Fruit fly (Drosophila melanogaster) whole organism, embryonic: ENCODE data around the gene Plc21C.

Experiments used
- Awh ChIP-seq: fragments of 200-800 bp; sonication (Bioruptor generic); IDR thresholded peaks from 2 replicates; pipeline ENCODE4, ENCODE4 v1.3.6; 2022; ENCODE audit warnings: missing biosample characterization, missing genetic modification characterization
- C15 ChIP-seq: fragments of 200-800 bp; sonication (Bioruptor generic); IDR thresholded peaks from 3 replicates; pipeline ENCODE4 v1.3.6; 2022; ENCODE audit warnings: missing biosample characterization, missing genetic modification characterization
- CG10267 ChIP-seq: fragments of 200-800 bp; sonication (Bioruptor generic); optimal IDR thresholded peaks from 2 replicates; lab custom pipeline; 2018; ENCODE audit warnings: missing biosample characterization, mild to moderate bottlenecking, missing genetic modification characterization, moderate library complexity
- CG10959 ChIP-seq: fragments of 200-800 bp; sonication (Bioruptor generic); IDR thresholded peaks from 2 replicates; pipeline ENCODE4 v1.3.6; 2022; ENCODE audit warnings: missing biosample characterization, missing genetic modification characterization
- CG12071 ChIP-seq: fragments of 200-800 bp; sonication (Bioruptor generic); optimal IDR thresholded peaks from 3 replicates; lab custom pipeline; 2018; ENCODE audit warnings: missing biosample characterization, mild to moderate bottlenecking, missing genetic modification characterization
- CG14014 ChIP-seq: fragments of 200-800 bp; sonication (Bioruptor generic); IDR thresholded peaks from 2 replicates; pipeline ENCODE4 v1.3.6; 2022; ENCODE audit warnings: missing biosample characterization, missing genetic modification characterization
- CG16813 ChIP-seq: fragments of 200-800 bp; sonication (Bioruptor generic); IDR thresholded peaks from 3 replicates; pipeline ENCODE4 v1.3.6; 2022; ENCODE audit warnings: missing biosample characterization, missing genetic modification characterization; ENCODE audit not compliant: partially characterized antibody
- CG17612 ChIP-seq: fragments of 200-800 bp; sonication (Bioruptor generic); IDR thresholded peaks from 2 replicates; pipeline ENCODE4 v1.3.6; 2022; ENCODE audit warnings: missing biosample characterization, missing genetic modification characterization
- CG18011 ChIP-seq: fragments of 200-800 bp; sonication (Bioruptor generic); optimal IDR thresholded peaks from 2 replicates; lab custom pipeline; 2017; ENCODE audit warnings: missing biosample characterization, missing genetic modification characterization, mild to moderate bottlenecking, moderate library complexity, missing genotype
- CG18599 ChIP-seq: fragments of 200-800 bp; sonication (Bioruptor generic); optimal IDR thresholded peaks from 3 replicates; lab custom pipeline; 2017; ENCODE audit warnings: missing biosample characterization, missing genetic modification characterization, mild to moderate bottlenecking, moderate library complexity, missing genetic modification reagents
- CG2129 ChIP-seq: fragments of 200-800 bp; sonication (Bioruptor generic); IDR thresholded peaks from 2 replicates; pipeline ENCODE4 v1.3.6; 2022; ENCODE audit warnings: missing biosample characterization, missing genetic modification characterization; ENCODE audit not compliant: partially characterized antibody
- CG2712 ChIP-seq: fragments of 200-800 bp; optimal IDR thresholded peaks from 3 replicates; lab custom pipeline; 2019; ENCODE audit warnings: missing biosample characterization, mild to moderate bottlenecking, missing genetic modification characterization, moderate library complexity
- CG34376 ChIP-seq: fragments of 200-800 bp; sonication (Bioruptor generic); optimal IDR thresholded peaks from 2 replicates; lab custom pipeline; 2018; ENCODE audit warnings: missing biosample characterization, mild to moderate bottlenecking, missing genetic modification characterization
- CG4282 ChIP-seq: fragments of 200-800 bp; sonication (Bioruptor generic); optimal IDR thresholded peaks from 2 replicates; lab custom pipeline; 2016; ENCODE audit warnings: missing biosample characterization, missing genetic modification characterization
- CG4424 ChIP-seq: fragments of 200-800 bp; sonication (Bioruptor generic); optimal IDR thresholded peaks from 3 replicates; lab custom pipeline; 2016; ENCODE audit warnings: missing biosample characterization, missing genetic modification characterization
- CG4707 ChIP-seq: fragments of 200-800 bp; sonication (Bioruptor generic); optimal IDR thresholded peaks from 2 replicates; lab custom pipeline; 2018; ENCODE audit warnings: missing biosample characterization, mild to moderate bottlenecking, missing genetic modification characterization, moderate library complexity
- CG5180 ChIP-seq: fragments of 200-800 bp; sonication (Bioruptor generic); optimal IDR thresholded peaks from 3 replicates; lab custom pipeline; 2017; ENCODE audit warnings: missing biosample characterization, missing genetic modification characterization, mild to moderate bottlenecking, moderate library complexity, missing genetic modification reagents
- CG6254 ChIP-seq: fragments of 200-800 bp; sonication (Bioruptor generic); optimal IDR thresholded peaks from 3 replicates; lab custom pipeline; 2017; ENCODE audit warnings: mild to moderate bottlenecking, missing biosample characterization, missing genetic modification reagents, missing genetic modification characterization
- CG7928 ChIP-seq: fragments of 200-800 bp; sonication (Bioruptor generic); optimal IDR thresholded peaks from 2 replicates; lab custom pipeline; 2017; ENCODE audit warnings: missing biosample characterization, mild to moderate bottlenecking, missing genetic modification characterization
- CG7987 ChIP-seq: fragments of 200-800 bp; sonication (Bioruptor generic); optimal IDR thresholded peaks from 2 replicates; lab custom pipeline; 2018; ENCODE audit warnings: missing biosample characterization, mild to moderate bottlenecking, missing genetic modification characterization, moderate library complexity
- CG8089 ChIP-seq: fragments of 200-800 bp; sonication (Bioruptor generic); optimal IDR thresholded peaks from 3 replicates; lab custom pipeline; 2016; ENCODE audit warnings: missing biosample characterization, missing genetic modification characterization
- CG8290 ChIP-seq, 3 experiments: fragments of 200-800 bp; sonication (Bioruptor generic); optimal IDR thresholded peaks; 2 replicates each; lab custom pipeline; 2016 to 2019; ENCODE audit warnings: missing biosample characterization in 3 of 3, missing genetic modification characterization in 3 of 3, mild to moderate bottlenecking in 2 of 3, moderate library complexity in 1 of 3
- CTCF ChIP-seq: fragments of 200-800 bp; sonication (Bioruptor generic); optimal IDR thresholded peaks from 2 replicates; lab custom pipeline; 2017; ENCODE audit warnings: missing biosample characterization, mild to moderate bottlenecking, missing genetic modification characterization, moderate library complexity
- CoRest ChIP-seq: fragments of 200-800 bp; sonication (Bioruptor generic); optimal IDR thresholded peaks from 3 replicates; lab custom pipeline; 2018; ENCODE audit warnings: missing biosample characterization, mild to moderate bottlenecking, missing genetic modification characterization, moderate library complexity
- Dek ChIP-seq: fragments of 200-800 bp; sonication (Bioruptor generic); optimal IDR thresholded peaks from 3 replicates; lab custom pipeline; 2019; ENCODE audit warnings: missing biosample characterization, mild to moderate bottlenecking, missing genetic modification characterization, moderate library complexity
- Dfd ChIP-seq, 2 experiments: fragments of >200 bp; optimal IDR thresholded peaks; 2 replicates each; lab custom pipeline; 2017; ENCODE audit warnings: missing biosample characterization in 2 of 2, missing genetic modification characterization in 2 of 2
- Fer2 ChIP-seq: fragments of 200-800 bp; sonication (Bioruptor generic); optimal IDR thresholded peaks from 2 replicates; lab custom pipeline; 2018; ENCODE audit warnings: missing biosample characterization, mild to moderate bottlenecking, missing genetic modification characterization, moderate library complexity
- TFAM ChIP-seq: fragments of 200-800 bp; sonication (Bioruptor generic); optimal IDR thresholded peaks from 2 replicates; lab custom pipeline; 2017; ENCODE audit warnings: missing biosample characterization, missing genetic modification characterization, inconsistent platforms
- abd-A ChIP-seq: fragments of 200-800 bp; sonication (Bioruptor generic); optimal IDR thresholded peaks from 3 replicates; lab custom pipeline; 2019; ENCODE audit warnings: missing biosample characterization, mild to moderate bottlenecking, missing genetic modification characterization, moderate library complexity
- ato ChIP-seq: fragments of 200-800 bp; sonication (Bioruptor generic); IDR thresholded peaks from 2 replicates; pipeline ENCODE4 v1.3.6; 2022; ENCODE audit warnings: missing biosample characterization, missing genetic modification characterization; ENCODE audit not compliant: partially characterized antibody
- caup ChIP-seq: fragments of 200-800 bp; sonication (Bioruptor generic); optimal IDR thresholded peaks from 3 replicates; lab custom pipeline; 2017; ENCODE audit warnings: missing biosample characterization, mild to moderate bottlenecking, missing genetic modification characterization, moderate library complexity; ENCODE audit not compliant: severe bottlenecking
- chif ChIP-seq, 2 experiments: fragments of 200-800 bp; sonication (Bioruptor generic); optimal IDR thresholded peaks; 3 replicates each; lab custom pipeline; 2016; ENCODE audit warnings: missing biosample characterization in 2 of 2, missing genetic modification characterization in 2 of 2
- cwo ChIP-seq: fragments of 200-800 bp; sonication (Bioruptor generic); optimal IDR thresholded peaks from 3 replicates; lab custom pipeline; 2017; ENCODE audit warnings: missing biosample characterization, missing genetic modification characterization, mild to moderate bottlenecking, moderate library complexity, missing genetic modification reagents
- dm ChIP-seq: fragments of 200-800 bp; sonication (Bioruptor generic); optimal IDR thresholded peaks from 3 replicates; lab custom pipeline; 2016; ENCODE audit warnings: missing biosample characterization, missing genetic modification characterization
- emc ChIP-seq: fragments of 200-800 bp; sonication (Bioruptor generic); optimal IDR thresholded peaks from 2 replicates; lab custom pipeline; 2016; ENCODE audit warnings: missing biosample characterization, missing genetic modification characterization
- grn ChIP-seq: fragments of 200-800 bp; sonication (Bioruptor generic); optimal IDR thresholded peaks from 3 replicates; lab custom pipeline; 2017; ENCODE audit warnings: missing biosample characterization, missing genetic modification characterization
- inv ChIP-seq: fragments of 200-800 bp; sonication (Bioruptor generic); IDR thresholded peaks from 2 replicates; pipeline ENCODE4 v1.3.6; 2022; ENCODE audit warnings: missing biosample characterization, missing genetic modification characterization; ENCODE audit not compliant: partially characterized antibody
- kni ChIP-seq: fragments of 200-800 bp; sonication (Bioruptor generic); optimal IDR thresholded peaks from 3 replicates; lab custom pipeline; 2017; ENCODE audit warnings: mild to moderate bottlenecking, missing biosample characterization, missing genetic modification reagents, missing genetic modification characterization
- lab ChIP-seq: fragments of 200-800 bp; sonication (Bioruptor generic); optimal IDR thresholded peaks from 3 replicates; lab custom pipeline; 2017; ENCODE audit warnings: missing biosample characterization, missing genetic modification characterization, mild to moderate bottlenecking, moderate library complexity, missing genetic modification reagents
- lmd ChIP-seq: fragments of 200-800 bp; sonication (Bioruptor generic); IDR thresholded peaks from 2 replicates; pipeline ENCODE4 v1.3.6; 2022; ENCODE audit warnings: missing biosample characterization, missing genetic modification characterization
- maf-S ChIP-seq: fragments of 200-800 bp; sonication (Bioruptor generic); optimal IDR thresholded peaks from 2 replicates; lab custom pipeline; 2016; ENCODE audit warnings: missing biosample characterization, missing genetic modification characterization
- mirr ChIP-seq: fragments of 200-800 bp; sonication (Bioruptor generic); optimal IDR thresholded peaks from 3 replicates; lab custom pipeline; 2018; ENCODE audit warnings: missing biosample characterization, mild to moderate bottlenecking, missing genetic modification characterization
- nmo ChIP-seq: fragments of 200-800 bp; sonication (Bioruptor generic); optimal IDR thresholded peaks from 2 replicates; lab custom pipeline; 2018; ENCODE audit warnings: missing biosample characterization, mild to moderate bottlenecking, missing genetic modification characterization, moderate library complexity
- pfk ChIP-seq: fragments of 200-800 bp; sonication (Bioruptor generic); optimal IDR thresholded peaks from 2 replicates; lab custom pipeline; 2018; ENCODE audit warnings: missing biosample characterization, mild to moderate bottlenecking, missing genetic modification characterization, moderate library complexity
- pita ChIP-seq: fragments of 200-800 bp; sonication (Bioruptor generic); optimal IDR thresholded peaks from 2 replicates; lab custom pipeline; 2017; ENCODE audit warnings: missing biosample characterization, mild to moderate bottlenecking, missing genetic modification characterization
- pzg ChIP-seq: fragments of 200-800 bp; sonication (Bioruptor generic); optimal IDR thresholded peaks from 3 replicates; lab custom pipeline; 2018; ENCODE audit warnings: missing biosample characterization, mild to moderate bottlenecking, missing genetic modification characterization, moderate library complexity
- sug ChIP-seq: fragments of 200-800 bp; optimal IDR thresholded peaks from 2 replicates; lab custom pipeline; 2019; ENCODE audit warnings: missing biosample characterization, mild to moderate bottlenecking, missing genetic modification characterization, moderate library complexity
- tap ChIP-seq: fragments of 200-800 bp; optimal IDR thresholded peaks from 3 replicates; lab custom pipeline; 2019; ENCODE audit warnings: missing biosample characterization, mild to moderate bottlenecking, missing genetic modification characterization, moderate library complexity
- wor ChIP-seq: fragments of 200-800 bp; sonication (Bioruptor generic); IDR thresholded peaks from 2 replicates; pipeline ENCODE4 v1.3.6; 2022; ENCODE audit warnings: missing biosample characterization, missing genetic modification characterization
- zfh1 ChIP-seq: fragments of 200-800 bp; sonication (Bioruptor generic); IDR thresholded peaks from 3 replicates; pipeline ENCODE4 v1.3.6; 2022; ENCODE audit warnings: missing biosample characterization, missing genetic modification characterization

The Plc21C gene

DNA sequence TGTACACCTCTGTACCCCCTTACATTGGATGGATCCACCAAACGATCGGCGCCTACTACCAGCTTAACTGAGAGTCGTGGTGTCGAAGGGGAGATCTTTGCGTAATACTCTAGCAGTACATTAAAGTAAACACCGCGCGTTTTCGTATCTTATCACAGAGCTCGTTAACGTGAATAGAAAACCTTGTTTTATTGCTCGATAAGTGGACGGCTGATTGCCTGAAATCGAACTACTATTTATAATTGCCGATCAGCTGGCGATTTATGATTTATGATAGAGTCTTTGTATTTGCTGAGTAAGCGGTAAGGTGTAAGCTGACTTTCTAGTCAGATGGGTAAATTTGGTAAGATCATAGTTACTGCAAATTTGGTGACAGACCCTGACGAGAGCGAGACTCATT, 17.2 kb downstream of the Plc21C start (continued):
- TF ChIP-seq Dfd (GFP tag; optimal IDR thresholded peaks at IDR 0.05; lab: Kevin White, UChicago) (no peak), pita (GFP tag; lab: Kevin White, UChicago) (no peak), nmo (no peak), ato (GFP tag; lab: Robert Waterston, UW) (no peak), Awh (GFP tag; lab: Robert Waterston, UW) (no peak), CG8290 (GFP tag; optimal IDR thresholded peaks at IDR 0.05; lab: Kevin White, UChicago) (no peak), CG8290 (tag; optimal IDR thresholded peaks at IDR 0.05; lab: Kevin White, UChicago) (no peak), CG4282 (no peak), tap (tag; lab: Kevin White, UChicago) (no peak), CG4424 (GFP tag; lab: Kevin White, UChicago) (no peak), CG6254 (GFP tag; lab: Kevin White, UChicago) (peak; percentile 29), CG7928 (GFP tag; lab: Kevin White, UChicago) (no peak), CG12071 (peak; percentile 46), CG2129 (GFP tag; lab: Robert Waterston, UW) (no peak), CoRest (tag; lab: Kevin White, UChicago) (no peak), CG16813 (GFP tag; lab: Robert Waterston, UW) (no peak), CG34376 (GFP tag; lab: Kevin White, UChicago) (peak; percentile 60), CG17612 (GFP tag; lab: Robert Waterston, UW) (no peak), CG10267 (tag; lab: Kevin White, UChicago) (no peak), zfh1 (no peak), abd-A (no peak), emc (no peak), CG10959 (no peak), maf-S (GFP tag; lab: Kevin White, UChicago) (no peak), wor (GFP tag; lab: Robert Waterston, UW) (no peak), dm (no peak), Dek (tag; lab: Kevin White, UChicago) (no peak), CG14014 (GFP tag; lab: Robert Waterston, UW) (no peak), chif (GFP tag; optimal IDR thresholded peaks at IDR 0.05; lab: Kevin White, UChicago) (no peak), kni (GFP tag; lab: Kevin White, UChicago) (no peak), sug (tag; lab: Kevin White, UChicago) (no peak), CG7987 (no peak), pfk (GFP tag; lab: Kevin White, UChicago) (peak; percentile 16), lab (peak; percentile 28), CG4707 (GFP tag; lab: Kevin White, UChicago) (no peak), CTCF (no peak), lmd (no peak), CG2712 (tag; lab: Kevin White, UChicago) (no peak), CG18011 (GFP tag; lab: Kevin White, UChicago) (no peak), pzg (no peak), mirr (peak; percentile 87), C15 (GFP tag; lab: Robert Waterston, UW) (no peak), CG5180 (GFP tag; lab: Kevin White, UChicago) (peak; percentile 14), cwo (GFP tag; lab: Kevin White, UChicago) (peak; percentile 0), TFAM (GFP tag; lab: Kevin White, UChicago) (no peak), caup (GFP tag; lab: Kevin White, UChicago) (peak; percentile 4), inv (GFP tag; lab: Robert Waterston, UW) (no peak), CG8089 (no peak), Fer2 (tag; lab: Kevin White, UChicago) (no peak), grn (GFP tag; lab: Kevin White, UChicago) (peak; percentile 87), CG18599 (GFP tag; lab: Kevin White, UChicago) (peak; percentile 39)
